Fruit fly (Drosophila melanogaster): ENCODE data around the gene Nnp-1.
A peak's percentile ranks its signal among the peaks of the same experiment; 100 is the strongest.

Gene Nnp-1

dm6 chr2L:13367378-13367777 is 1.4 kb upstream of the Nnp-1 start, which contains the start of gene Tap42:
TSS of gene Tap42 (plus strand) at chr2L:13367617.
- no peak for TF ChIP-seq Dif (GFP tag; optimal IDR thresholded peaks at IDR 0.05; ENCODE audit: partially characterized antibody)
- no peak for TF ChIP-seq Dfd (GFP tag; optimal IDR thresholded peaks at IDR 0.05)
- peak; percentile 17 for TF ChIP-seq h (GFP tag; optimal IDR thresholded peaks at IDR 0.05)
- TF ChIP-seq usp (GFP tag; optimal IDR thresholded peaks at IDR 0.05), result no peak
- no peak for TF ChIP-seq Hr83 (GFP tag; optimal IDR thresholded peaks at IDR 0.05; ENCODE audit: poor library complexity, severe bottlenecking)
- peak; percentile 76 for TF ChIP-seq sage (GFP tag; optimal IDR thresholded peaks at IDR 0.05)
- peak; percentile 31 for TF ChIP-seq sv (GFP tag; optimal IDR thresholded peaks at IDR 0.05)
- peak; percentile 14 for TF ChIP-seq Sp1 (GFP tag; optimal IDR thresholded peaks at IDR 0.05)
- peak; percentile 3 for TF ChIP-seq fru (GFP tag; optimal IDR thresholded peaks at IDR 0.05)
- TF ChIP-seq OdsH (GFP tag; optimal IDR thresholded peaks at IDR 0.05), result no peak
- peak in 1 of 2 experiments; percentile 29 for TF ChIP-seq foxo (GFP tag; optimal IDR thresholded peaks at IDR 0.05)
- TF ChIP-seq dmrt93B (GFP tag; optimal IDR thresholded peaks at IDR 0.05), result no peak
- TF ChIP-seq N (GFP tag; optimal IDR thresholded peaks at IDR 0.05), result no peak
- TF ChIP-seq tai (GFP tag; optimal IDR thresholded peaks at IDR 0.05), result no peak
- peak; percentile 52 for TF ChIP-seq woc (GFP tag; optimal IDR thresholded peaks at IDR 0.05)
- TF ChIP-seq brk (GFP tag; optimal IDR thresholded peaks at IDR 0.05), result peak; percentile 40
- TF ChIP-seq Myc (optimal IDR thresholded peaks at IDR 0.05), result peak; percentile 64
- no peak for TF ChIP-seq Hr78 (GFP tag; optimal IDR thresholded peaks at IDR 0.05)
- TF ChIP-seq ey (GFP tag; optimal IDR thresholded peaks at IDR 0.05), result no peak
- no peak for TF ChIP-seq lola (GFP tag; optimal IDR thresholded peaks at IDR 0.05)

dm6 chr2L:13362953-13363352 is 3.0 kb downstream of the Nnp-1 start:
- TF ChIP-seq sv (GFP tag; optimal IDR thresholded peaks at IDR 0.05) (no peak), dmrt93B (GFP tag; optimal IDR thresholded peaks at IDR 0.05) (no peak), foxo (GFP tag; optimal IDR thresholded peaks at IDR 0.05) (no peak), sage (GFP tag; optimal IDR thresholded peaks at IDR 0.05) (no peak), woc (GFP tag; optimal IDR thresholded peaks at IDR 0.05) (no peak), jim (GFP tag; optimal IDR thresholded peaks at IDR 0.05) (no peak), ey (GFP tag; optimal IDR thresholded peaks at IDR 0.05) (no peak), br (GFP tag; optimal IDR thresholded peaks at IDR 0.05) (no peak), CrebA (GFP tag; optimal IDR thresholded peaks at IDR 0.05; ENCODE audit: borderline replicate concordance) (no peak), dl (GFP tag; optimal IDR thresholded peaks at IDR 0.05; ENCODE audit: insufficient read depth in 1 of 2, partially characterized antibody in 2 of 2) (no peak)

DNA sequence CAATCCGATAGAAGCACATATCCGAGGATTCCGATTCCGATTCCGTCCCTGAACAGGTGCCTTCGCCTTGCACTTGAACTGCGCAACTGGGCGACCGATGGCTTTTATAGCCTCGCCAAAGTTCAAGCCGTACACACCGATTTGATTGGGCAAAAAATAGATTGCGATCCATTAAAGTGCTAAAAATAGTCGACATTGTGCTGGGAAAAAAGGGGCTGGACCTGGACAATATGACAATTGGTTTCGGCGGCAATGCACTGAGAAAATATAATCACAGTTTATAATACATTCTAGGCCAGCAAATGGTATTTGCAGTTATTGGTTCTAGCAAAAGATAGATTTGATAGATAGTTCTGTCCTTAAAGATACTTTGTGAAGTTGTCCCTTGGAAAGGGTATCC is 4.5 kb downstream of the Nnp-1 start, which contains the start of gene CG9377:
Gene CG9377, minus strand, starts transcription at position 101 of the 400 bp plus-strand sequence.
- TF ChIP-seq Myc (optimal IDR thresholded peaks at IDR 0.05) (no peak), pan (optimal IDR thresholded peaks at IDR 0.05) (no peak), brk (GFP tag; optimal IDR thresholded peaks at IDR 0.05) (no peak), psq (GFP tag; optimal IDR thresholded peaks at IDR 0.05) (no peak), rgr (GFP tag; optimal IDR thresholded peaks at IDR 0.05) (no peak), dl (GFP tag; optimal IDR thresholded peaks at IDR 0.05; ENCODE audit: insufficient read depth in 1 of 2, partially characterized antibody in 2 of 2) (no peak), lola (GFP tag; optimal IDR thresholded peaks at IDR 0.05) (no peak), dsf (GFP tag; optimal IDR thresholded peaks at IDR 0.05; ENCODE audit: borderline replicate concordance) (no peak), ey (GFP tag; optimal IDR thresholded peaks at IDR 0.05) (no peak), Abd-B (GFP tag; optimal IDR thresholded peaks at IDR 0.05) (no peak), jim (GFP tag; optimal IDR thresholded peaks at IDR 0.05) (no peak), fru (GFP tag; optimal IDR thresholded peaks at IDR 0.05) (no peak), Dif (GFP tag; optimal IDR thresholded peaks at IDR 0.05; ENCODE audit: partially characterized antibody) (no peak), Hnf4 (GFP tag; optimal IDR thresholded peaks at IDR 0.05) (no peak), Hr78 (GFP tag; optimal IDR thresholded peaks at IDR 0.05) (no peak), dmrt93B (GFP tag; optimal IDR thresholded peaks at IDR 0.05) (no peak), Jra (GFP tag; optimal IDR thresholded peaks at IDR 0.05) (no peak), Dfd (GFP tag; optimal IDR thresholded peaks at IDR 0.05) (no peak)

DNA sequence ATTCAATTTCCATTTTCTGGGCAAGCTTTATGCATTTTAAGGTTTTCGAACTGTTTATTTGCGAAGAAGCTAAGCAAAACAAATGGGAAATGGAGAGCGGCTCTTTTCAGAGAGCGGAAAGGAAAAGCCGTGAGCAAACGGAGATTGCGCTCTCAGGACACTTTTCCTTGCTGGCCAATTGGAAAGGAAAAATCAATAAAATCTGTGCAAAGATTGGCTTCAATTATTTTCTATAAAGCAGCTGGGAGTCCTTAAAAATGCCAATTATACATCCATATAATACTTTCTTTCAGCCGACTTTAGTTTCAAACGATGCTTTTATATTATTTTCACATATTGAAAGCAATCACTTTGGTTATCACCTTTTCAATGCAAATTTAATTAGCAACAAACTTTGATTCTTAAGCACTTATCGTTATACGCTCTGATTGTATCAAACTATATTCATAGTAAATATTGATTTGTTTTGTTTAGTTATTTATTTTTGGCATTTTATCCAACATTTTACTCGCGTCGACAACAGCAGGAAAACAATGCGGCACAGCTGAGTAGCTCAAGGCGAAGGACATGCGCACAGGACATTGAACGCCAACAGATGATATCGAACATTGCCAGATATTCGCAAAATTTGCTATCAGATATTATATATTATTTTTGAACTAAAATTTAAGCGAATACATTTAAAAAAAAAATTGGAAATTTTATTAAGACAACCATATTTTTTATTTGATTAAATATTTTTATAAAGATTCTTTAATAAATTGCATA is 11.2 kb downstream of the Nnp-1 start, which contains the start of gene CG9395:
Gene CG9395, minus strand, starts transcription at position 494 of the 768 bp plus-strand sequence.
- no peak for TF ChIP-seq h (GFP tag; optimal IDR thresholded peaks at IDR 0.05)

Measured in whole organism, wandering third instar larva.